Worm (Caenorhabditis elegans): ENCODE data around the gene nhr-221.

DNA sequence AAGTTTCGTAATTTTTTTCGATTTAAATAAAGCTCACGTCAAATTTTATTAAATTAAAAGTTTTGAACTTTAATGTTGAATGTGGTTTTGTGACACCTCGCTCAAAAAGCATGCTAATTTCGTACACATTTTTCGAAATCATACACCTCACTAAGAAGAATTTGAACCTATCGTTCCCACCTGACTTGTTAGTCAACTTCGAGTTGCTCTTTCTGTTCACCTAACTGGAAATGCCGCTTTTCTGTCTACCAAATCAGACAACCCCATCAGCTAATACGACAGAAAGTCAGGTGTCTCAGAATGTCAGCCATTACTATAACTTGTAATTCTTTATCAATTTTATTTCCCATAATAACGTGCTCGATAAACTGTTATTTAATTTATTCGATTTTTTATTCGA is 4.8 kb downstream of the nhr-221 start, which contains the start of gene srbc-66:
- TF ChIP-seq ztf-28 (GFP tag; IDR thresholded peaks at IDR 0.05) (no peak), lin-35 (GFP tag; optimal IDR thresholded peaks at IDR 0.05) (no peak), mcd-1 (GFP tag; IDR thresholded peaks at IDR 0.05) (no peak), snpc-4 (GFP tag; optimal IDR thresholded peaks at IDR 0.05) (no peak), snpc-4 (tag; optimal IDR thresholded peaks at IDR 0.05) (no peak), tbx-9 (tag; optimal IDR thresholded peaks at IDR 0.05; ENCODE audit: borderline replicate concordance) (no peak), zim-3 (tag; optimal IDR thresholded peaks at IDR 0.05) (no peak)

Measured in whole organism, young adult.